Worm (Caenorhabditis elegans): ENCODE results near the gene Y39D8A.1.

Gene Y39D8A.1

DNA sequence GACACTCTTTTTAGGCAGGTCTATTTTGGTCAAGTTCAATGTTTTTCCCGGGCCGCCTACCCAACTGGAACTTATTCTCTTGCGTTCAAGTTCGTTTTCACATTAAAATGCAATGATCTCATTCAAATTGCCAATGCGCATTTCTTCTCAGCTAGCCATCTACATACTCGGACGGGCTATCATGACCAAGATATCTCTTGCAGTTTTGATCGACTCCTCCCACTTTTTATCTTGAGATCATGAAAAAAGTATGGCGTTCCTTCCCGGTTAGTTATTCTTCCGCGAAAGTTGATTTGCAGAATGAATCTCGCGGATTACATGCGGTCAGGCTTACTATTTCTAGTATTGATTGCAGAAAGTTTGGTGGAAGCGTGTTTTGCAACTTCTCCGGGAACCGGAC is 15.4 kb downstream of the Y39D8A.1 start, which contains the start of gene B0554.2:
B0554.2 (plus strand) TSS at position 301 of the 400 bp plus-strand sequence.
- no peak for TF ChIP-seq let-607 (tag; optimal IDR thresholded peaks at IDR 0.05)
- no peak for TF ChIP-seq pbrm-1 (GFP tag; IDR thresholded peaks at IDR 0.05)
- no peak for TF ChIP-seq sea-2 (GFP tag; IDR thresholded peaks at IDR 0.05)
- TF ChIP-seq ztf-25 (GFP tag; IDR thresholded peaks at IDR 0.05): no peak
- no peak for TF ChIP-seq hlh-26 (GFP tag; conservative IDR thresholded peaks at IDR 0.05)
- no peak for TF ChIP-seq akir-1 (GFP tag; optimal IDR thresholded peaks at IDR 0.05)
- no peak for TF ChIP-seq repo-1 (tag; optimal IDR thresholded peaks at IDR 0.05)
- no peak for TF ChIP-seq lin-26 (GFP tag; IDR thresholded peaks at IDR 0.05)
- no peak for TF ChIP-seq hlh-12 (tag; optimal IDR thresholded peaks at IDR 0.05)

ce11 chrV:438094-438493 is 19.6 kb downstream of the Y39D8A.1 start, which contains the start of gene B0554.1:
TSS of gene B0554.1 (plus strand) at chrV:438394.
- TF ChIP-seq snpc-4 (GFP tag; optimal IDR thresholded peaks at IDR 0.05) (no peak), snpc-4 (tag; optimal IDR thresholded peaks at IDR 0.05) (no peak), B0336.3 (GFP tag; IDR thresholded peaks at IDR 0.05) (no peak), mes-4 (tag; optimal IDR thresholded peaks at IDR 0.05) (no peak), lin-54 (GFP tag; optimal IDR thresholded peaks at IDR 0.05) (no peak), snpc-3.4 (tag; optimal IDR thresholded peaks at IDR 0.05) (no peak), rpc-1 (optimal IDR thresholded peaks at IDR 0.05) (no peak), rpc-1 (tag; optimal IDR thresholded peaks at IDR 0.05) (no peak), nfyb-1 (GFP tag; IDR thresholded peaks at IDR 0.05) (no peak), F37B4.10 (GFP tag; IDR thresholded peaks at IDR 0.05) (no peak), C06A6.2 (GFP tag; conservative IDR thresholded peaks at IDR 0.05) (no peak), Y53F4B.3 (GFP tag; IDR thresholded peaks at IDR 0.05) (no peak), nhr-90 (tag; optimal IDR thresholded peaks at IDR 0.05) (no peak), tbp1 (GFP tag; optimal IDR thresholded peaks at IDR 0.05) (no peak), ekl-4 (GFP tag; IDR thresholded peaks at IDR 0.05) (no peak), repo-1 (tag; optimal IDR thresholded peaks at IDR 0.05) (no peak), K12H6.12 (tag; optimal IDR thresholded peaks at IDR 0.05) (no peak), hmg-20 (GFP tag; IDR thresholded peaks at IDR 0.05) (no peak), gei-17 (GFP tag; optimal IDR thresholded peaks at IDR 0.05) (no peak), attf-5 (GFP tag; optimal IDR thresholded peaks at IDR 0.05) (no peak), F39B2.1 (GFP tag; IDR thresholded peaks at IDR 0.05) (no peak), chd-7 (tag; optimal IDR thresholded peaks at IDR 0.05) (no peak)

- TF ChIP-seq F55B11.4 (tag; optimal IDR thresholded peaks at IDR 0.05; ENCODE audit: borderline replicate concordance, insufficient read depth): no peak
- no peak for TF ChIP-seq ceh-100 (GFP tag; IDR thresholded peaks at IDR 0.05)
- TF ChIP-seq F33H1.4 (GFP tag; IDR thresholded peaks at IDR 0.05): no peak
- TF ChIP-seq rcor-1 (GFP tag; IDR thresholded peaks at IDR 0.05): no peak
- TF ChIP-seq hsf-1 (GFP tag; IDR thresholded peaks at IDR 0.05): no peak
- no peak for TF ChIP-seq cebp-1 (GFP tag; IDR thresholded peaks at IDR 0.05)
- TF ChIP-seq cebp-1 (tag; optimal IDR thresholded peaks at IDR 0.05): no peak
- TF ChIP-seq hlh-12 (tag; optimal IDR thresholded peaks at IDR 0.05): no peak
- TF ChIP-seq nhr-179 (tag; optimal IDR thresholded peaks at IDR 0.05): no peak
- TF ChIP-seq atf-7 (tag; optimal IDR thresholded peaks at IDR 0.05): no peak
- TF ChIP-seq gei-17 (GFP tag; optimal IDR thresholded peaks at IDR 0.05): no peak
- no peak for TF ChIP-seq F39B2.1 (GFP tag; IDR thresholded peaks at IDR 0.05)
- TF ChIP-seq nfya-2 (GFP tag; IDR thresholded peaks at IDR 0.05): no peak
- TF ChIP-seq nfyb-1 (GFP tag; IDR thresholded peaks at IDR 0.05): no peak
Observed at ce11 chrV:439183-439749, 20.7 kb downstream of the Y39D8A.1 start.

Data from whole organism, young adult.